Fruit fly (Drosophila melanogaster) whole organism, embryonic: ENCODE measurements around the gene ds.

Experiments used
- CG10462 ChIP-seq: fragments of 200-800 bp; sonication (Bioruptor generic); optimal IDR thresholded peaks from 2 replicates; lab custom pipeline; 2016; ENCODE audit warnings: missing biosample characterization, missing genetic modification characterization
- CG11456 ChIP-seq: fragments of 200-800 bp; sonication (Bioruptor generic); IDR thresholded peaks from 3 replicates; pipeline ENCODE4 v1.3.6; 2022; ENCODE audit warnings: missing biosample characterization, missing genetic modification characterization
- CG13296 ChIP-seq: fragments of 200-800 bp; sonication (Bioruptor generic); optimal IDR thresholded peaks from 3 replicates; lab custom pipeline; 2018; ENCODE audit warnings: missing biosample characterization, mild to moderate bottlenecking, missing genetic modification characterization
- CG13624 ChIP-seq: fragments of 200-800 bp; sonication (Bioruptor generic); optimal IDR thresholded peaks from 2 replicates; lab custom pipeline; 2016; ENCODE audit warnings: missing biosample characterization, missing genetic modification characterization
- CG13775 ChIP-seq: fragments of 200-800 bp; sonication (Bioruptor generic); optimal IDR thresholded peaks from 3 replicates; lab custom pipeline; 2017; ENCODE audit warnings: missing biosample characterization, mild to moderate bottlenecking, missing genetic modification characterization
- CG15601 ChIP-seq: fragments of 200-800 bp; sonication (Bioruptor generic); optimal IDR thresholded peaks from 3 replicates; lab custom pipeline; 2019; ENCODE audit warnings: missing biosample characterization, mild to moderate bottlenecking, missing genetic modification characterization, moderate library complexity
- CG1603 ChIP-seq: fragments of 200-800 bp; sonication (Bioruptor generic); optimal IDR thresholded peaks from 2 replicates; lab custom pipeline; 2019; ENCODE audit warnings: missing biosample characterization, mild to moderate bottlenecking, missing genetic modification characterization, moderate library complexity
- CG16863 ChIP-seq: fragments of 200-800 bp; sonication (Bioruptor generic); optimal IDR thresholded peaks from 3 replicates; lab custom pipeline; 2016; ENCODE audit warnings: missing biosample characterization, missing genetic modification characterization
- CG2129 ChIP-seq: fragments of 200-800 bp; sonication (Bioruptor generic); IDR thresholded peaks from 2 replicates; pipeline ENCODE4 v1.3.6; 2022; ENCODE audit warnings: missing biosample characterization, missing genetic modification characterization; ENCODE audit not compliant: partially characterized antibody
- CG2199 ChIP-seq: fragments of 200-800 bp; sonication (Bioruptor generic); IDR thresholded peaks from 3 replicates; pipeline ENCODE4 v1.3.6; 2022; ENCODE audit warnings: missing biosample characterization, missing genetic modification characterization
- CG2202 ChIP-seq: fragments of 200-800 bp; sonication (Bioruptor generic); optimal IDR thresholded peaks from 2 replicates; lab custom pipeline; 2018; ENCODE audit warnings: missing biosample characterization, mild to moderate bottlenecking, missing genetic modification characterization
- CG30403 ChIP-seq: fragments of 200-800 bp; sonication (Bioruptor generic); optimal IDR thresholded peaks from 3 replicates; lab custom pipeline; 2016; ENCODE audit warnings: missing biosample characterization, missing genetic modification characterization
- CG32767 ChIP-seq: fragments of 200-800 bp; sonication (Bioruptor generic); IDR thresholded peaks from 2 replicates; pipeline ENCODE4 v1.3.6; 2022; ENCODE audit warnings: missing biosample characterization, missing genetic modification characterization
- CG43689 ChIP-seq: fragments of 200-800 bp; sonication (Bioruptor generic); IDR thresholded peaks from 2 replicates; pipeline ENCODE4 v1.3.6; 2022; ENCODE audit warnings: missing biosample characterization, missing genetic modification characterization
- CG4820 ChIP-seq: fragments of 200-800 bp; sonication (Bioruptor generic); optimal IDR thresholded peaks from 3 replicates; lab custom pipeline; 2016; ENCODE audit warnings: missing biosample characterization, missing genetic modification characterization
- CG6254 ChIP-seq: fragments of 200-800 bp; sonication (Bioruptor generic); optimal IDR thresholded peaks from 3 replicates; lab custom pipeline; 2017; ENCODE audit warnings: mild to moderate bottlenecking, missing biosample characterization, missing genetic modification reagents, missing genetic modification characterization
- CG8089 ChIP-seq: fragments of 200-800 bp; sonication (Bioruptor generic); optimal IDR thresholded peaks from 3 replicates; lab custom pipeline; 2016; ENCODE audit warnings: missing biosample characterization, missing genetic modification characterization
- CG8765 ChIP-seq: fragments of 200-800 bp; sonication (Bioruptor generic); IDR thresholded peaks from 2 replicates; pipeline ENCODE4 v1.3.6; 2022; ENCODE audit warnings: missing biosample characterization, missing genetic modification characterization
- D ChIP-seq, 2 experiments: fragments of 200-800 bp in 1 of 2; fragments of >200 bp in 1 of 2; sonication (Bioruptor generic) in 1 of 2; optimal IDR thresholded peaks; 2 replicates in 1 of 2; 3 replicates in 1 of 2; lab custom pipeline; 2017; ENCODE audit warnings: mild to moderate bottlenecking in 1 of 2, missing biosample characterization in 1 of 2, missing genetic modification characterization in 1 of 2, missing genetic modification reagents in 1 of 2
- D19A ChIP-seq: fragments of 200-800 bp; optimal IDR thresholded peaks from 3 replicates; lab custom pipeline; 2019; ENCODE audit warnings: missing biosample characterization, mild to moderate bottlenecking, missing genetic modification characterization, moderate library complexity
- D19B ChIP-seq: fragments of 200-800 bp; sonication (Bioruptor generic); optimal IDR thresholded peaks from 2 replicates; lab custom pipeline; 2017; ENCODE audit warnings: missing biosample characterization, mild to moderate bottlenecking, missing genetic modification characterization
- Dfd ChIP-seq, 2 experiments: fragments of >200 bp; optimal IDR thresholded peaks; 2 replicates each; lab custom pipeline; 2017; ENCODE audit warnings: missing biosample characterization in 2 of 2, missing genetic modification characterization in 2 of 2
- Drgx ChIP-seq: fragments of 200-800 bp; sonication (Bioruptor generic); IDR thresholded peaks from 2 replicates; pipeline ENCODE4 v1.3.6; 2022; ENCODE audit warnings: missing biosample characterization, missing genetic modification characterization
- Elba2 ChIP-seq: fragments of 200-800 bp; sonication (Bioruptor generic); optimal IDR thresholded peaks from 3 replicates; lab custom pipeline; 2016; ENCODE audit warnings: missing biosample characterization, missing genetic modification characterization
- Ets65A ChIP-seq: fragments of 200-800 bp; sonication (Bioruptor generic); peaks from one replicate; lab custom pipeline; 2016; ENCODE audit warnings: missing biosample characterization, missing genetic modification characterization
- Gsc ChIP-seq: fragments of 200-800 bp; sonication (Bioruptor generic); IDR thresholded peaks from 2 replicates; pipeline ENCODE4 v1.3.6; 2022; ENCODE audit warnings: missing biosample characterization, missing genetic modification characterization
- HmgD ChIP-seq: fragments of 200-800 bp; sonication (Bioruptor generic); optimal IDR thresholded peaks from 3 replicates; lab custom pipeline; 2016; ENCODE audit warnings: missing biosample characterization, missing genetic modification characterization
- Nf-YB ChIP-seq: fragments of 200-800 bp; sonication (Bioruptor generic); optimal IDR thresholded peaks from 3 replicates; lab custom pipeline; 2019; ENCODE audit warnings: missing biosample characterization, mild to moderate bottlenecking, missing genetic modification characterization, moderate library complexity
- Oaz ChIP-seq: fragments of 200-800 bp; sonication (Bioruptor generic); IDR thresholded peaks from 2 replicates; pipeline ENCODE4 v1.3.6; 2022; ENCODE audit warnings: missing biosample characterization, missing genetic modification characterization
- Side ChIP-seq: fragments of 200-800 bp; sonication (Bioruptor generic); optimal IDR thresholded peaks from 2 replicates; lab custom pipeline; 2016; ENCODE audit warnings: missing biosample characterization, missing genetic modification characterization
- Spps ChIP-seq: fragments of 200-800 bp; sonication (Bioruptor generic); optimal IDR thresholded peaks from 2 replicates; lab custom pipeline; 2018; ENCODE audit warnings: missing biosample characterization, mild to moderate bottlenecking, missing genetic modification characterization
- Ssrp ChIP-seq: fragments of 200-800 bp; sonication (Bioruptor generic); optimal IDR thresholded peaks from 2 replicates; lab custom pipeline; 2018; ENCODE audit warnings: missing biosample characterization, mild to moderate bottlenecking, missing genetic modification characterization, moderate library complexity
- YL-1 ChIP-seq: fragments of 200-800 bp; sonication (Bioruptor generic); optimal IDR thresholded peaks from 3 replicates; lab custom pipeline; 2017; ENCODE audit warnings: missing biosample characterization, mild to moderate bottlenecking, missing genetic modification characterization
- ac ChIP-seq: fragments of 200-800 bp; sonication (Bioruptor generic); optimal IDR thresholded peaks from 3 replicates; lab custom pipeline; 2017; ENCODE audit warnings: missing biosample characterization, mild to moderate bottlenecking, missing genetic modification characterization
- bowl ChIP-seq: fragments of 200-800 bp; sonication (Bioruptor generic); IDR thresholded peaks from 2 replicates; pipeline ENCODE4 v1.3.6; 2022; ENCODE audit warnings: missing biosample characterization, missing genetic modification characterization
- cad ChIP-seq: fragments of >200 bp; optimal IDR thresholded peaks from 2 replicates; lab custom pipeline; 2017; ENCODE audit warnings: missing biosample characterization, missing genetic modification characterization
- cato ChIP-seq: fragments of 200-800 bp; sonication (Bioruptor generic); optimal IDR thresholded peaks from 2 replicates; lab custom pipeline; 2016; ENCODE audit warnings: missing biosample characterization, missing genetic modification characterization, borderline replicate concordance
- cg ChIP-seq: fragments of 200-800 bp; sonication (Bioruptor generic); optimal IDR thresholded peaks from 3 replicates; lab custom pipeline; 2019; ENCODE audit warnings: missing biosample characterization, mild to moderate bottlenecking, missing genetic modification characterization, moderate library complexity
- da ChIP-seq: fragments of 200-800 bp; sonication (Bioruptor generic); optimal IDR thresholded peaks from 2 replicates; lab custom pipeline; 2016; ENCODE audit warnings: missing biosample characterization, missing genetic modification characterization
- danr ChIP-seq: fragments of 200-800 bp; sonication (Bioruptor generic); IDR thresholded peaks from 2 replicates; pipeline ENCODE4 v1.3.6; 2022; ENCODE audit warnings: missing biosample characterization, missing genetic modification characterization
- dysf ChIP-seq: fragments of 200-800 bp; sonication (Bioruptor generic); IDR thresholded peaks from 3 replicates; pipeline ENCODE4 v1.3.6; 2022; ENCODE audit warnings: missing biosample characterization, missing genetic modification characterization
- eyg ChIP-seq: fragments of 200-800 bp; sonication (Bioruptor generic); optimal IDR thresholded peaks from 3 replicates; lab custom pipeline; 2016; ENCODE audit warnings: missing biosample characterization, missing genetic modification characterization
- fu2 ChIP-seq: fragments of 200-800 bp; sonication (Bioruptor generic); optimal IDR thresholded peaks from 2 replicates; lab custom pipeline; 2016; ENCODE audit warnings: missing biosample characterization, missing genetic modification characterization
- grn ChIP-seq: fragments of 200-800 bp; sonication (Bioruptor generic); optimal IDR thresholded peaks from 3 replicates; lab custom pipeline; 2017; ENCODE audit warnings: missing biosample characterization, missing genetic modification characterization
- gsb-n ChIP-seq: fragments of 200-800 bp; sonication (Bioruptor generic); optimal IDR thresholded peaks from 3 replicates; lab custom pipeline; 2018; ENCODE audit warnings: missing biosample characterization, mild to moderate bottlenecking, missing genetic modification characterization
- lmd ChIP-seq: fragments of 200-800 bp; sonication (Bioruptor generic); IDR thresholded peaks from 2 replicates; pipeline ENCODE4 v1.3.6; 2022; ENCODE audit warnings: missing biosample characterization, missing genetic modification characterization
- nerfin-2 ChIP-seq: fragments of 200-800 bp; sonication (Bioruptor generic); IDR thresholded peaks from 2 replicates; pipeline ENCODE4 v1.3.6; 2022; ENCODE audit warnings: missing biosample characterization, missing genetic modification characterization; ENCODE audit not compliant: partially characterized antibody
- oc ChIP-seq: fragments of 200-800 bp; sonication (Bioruptor generic); optimal IDR thresholded peaks from 2 replicates; lab custom pipeline; 2018; ENCODE audit warnings: missing biosample characterization, mild to moderate bottlenecking, missing genetic modification characterization, moderate library complexity
- odd ChIP-seq: fragments of 200-800 bp; sonication (Bioruptor generic); optimal IDR thresholded peaks from 2 replicates; lab custom pipeline; 2017; ENCODE audit warnings: missing biosample characterization, mild to moderate bottlenecking, missing genetic modification characterization
- run ChIP-seq: fragments of 200-800 bp; sonication (Bioruptor generic); optimal IDR thresholded peaks from 3 replicates; lab custom pipeline; 2018; ENCODE audit warnings: missing biosample characterization, mild to moderate bottlenecking, missing genetic modification characterization
- z ChIP-seq: fragments of 200-800 bp; sonication (Bioruptor generic); IDR thresholded peaks from 3 replicates; pipeline ENCODE4 v1.3.6; 2022; ENCODE audit warnings: missing biosample characterization, missing genetic modification characterization
- zen ChIP-seq: fragments of 200-800 bp; sonication (Bioruptor generic); optimal IDR thresholded peaks from 3 replicates; lab custom pipeline; 2018; ENCODE audit warnings: missing biosample characterization, mild to moderate bottlenecking, missing genetic modification characterization, moderate library complexity
- zfh1 ChIP-seq: fragments of 200-800 bp; sonication (Bioruptor generic); IDR thresholded peaks from 3 replicates; pipeline ENCODE4 v1.3.6; 2022; ENCODE audit warnings: missing biosample characterization, missing genetic modification characterization

The ds gene

DNA sequence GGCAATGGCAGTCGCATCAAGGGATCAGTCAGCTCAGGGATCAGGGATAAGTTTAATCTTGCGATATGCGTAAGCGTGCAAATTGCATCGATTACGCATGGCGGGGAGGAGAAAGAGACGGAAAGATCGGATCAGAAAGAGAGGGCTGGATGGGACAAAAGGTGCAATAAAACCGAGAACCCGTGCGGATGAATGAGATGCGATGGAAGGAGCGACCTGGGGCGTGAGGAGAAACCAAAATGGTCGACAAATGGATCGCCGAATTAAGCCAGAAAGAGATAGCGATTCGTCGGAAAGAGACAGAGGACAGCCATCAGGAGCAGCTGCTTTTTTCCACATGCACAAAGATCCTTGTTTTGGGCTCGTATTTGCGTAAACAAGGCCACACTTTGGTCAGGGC lies 117.0 kb downstream of the ds start:
- no peak for TF ChIP-seq eyg (GFP tag; lab: Kevin White, UChicago)
- TF ChIP-seq nerfin-2, result no peak
- TF ChIP-seq Elba2 (GFP tag; lab: Kevin White, UChicago), result no peak
- no peak for TF ChIP-seq Dfd (GFP tag; optimal IDR thresholded peaks at IDR 0.05; lab: Kevin White, UChicago)
- no peak for TF ChIP-seq CG16863 (GFP tag; lab: Kevin White, UChicago)
- no peak for TF ChIP-seq da
- no peak for TF ChIP-seq YL-1 (GFP tag; lab: Kevin White, UChicago)
- TF ChIP-seq Gsc (GFP tag; lab: Robert Waterston, UW), result no peak
- TF ChIP-seq CG4820 (GFP tag; lab: Kevin White, UChicago), result no peak
- TF ChIP-seq D19B (GFP tag; lab: Kevin White, UChicago), result no peak
- TF ChIP-seq Ets65A (GFP tag; lab: Kevin White, UChicago), result peak; percentile 81
- no peak for TF ChIP-seq dysf (GFP tag; lab: Robert Waterston, UW)
- TF ChIP-seq Oaz (GFP tag; lab: Robert Waterston, UW), result no peak
- no peak for TF ChIP-seq bowl (GFP tag; lab: Robert Waterston, UW)
- TF ChIP-seq CG13296 (GFP tag; lab: Kevin White, UChicago), result no peak
- TF ChIP-seq D (optimal IDR thresholded peaks at IDR 0.05; lab: Kevin White, UChicago), result peak; percentile 63
- no peak for TF ChIP-seq D (GFP tag; optimal IDR thresholded peaks at IDR 0.05; lab: Kevin White, UChicago)
- no peak for TF ChIP-seq Spps (tag; lab: Kevin White, UChicago)
- TF ChIP-seq CG8765, result no peak
- no peak for TF ChIP-seq z (GFP tag; lab: Robert Waterston, UW)
- TF ChIP-seq run (tag; lab: Kevin White, UChicago), result no peak
- TF ChIP-seq CG1603 (tag; lab: Kevin White, UChicago), result no peak
- TF ChIP-seq CG2129 (GFP tag; lab: Robert Waterston, UW), result no peak
- TF ChIP-seq CG11456 (GFP tag; lab: Robert Waterston, UW), result no peak
- no peak for TF ChIP-seq CG2199 (GFP tag; lab: Robert Waterston, UW)
- no peak for TF ChIP-seq danr (GFP tag; lab: Robert Waterston, UW)
- TF ChIP-seq Nf-YB, result peak; percentile 59
- no peak for TF ChIP-seq CG43689 (GFP tag; lab: Robert Waterston, UW)
- TF ChIP-seq zfh1 (GFP tag; lab: Robert Waterston, UW), result 0 out of 3 replicates have a peak, but pooled peaks have one; percentile 20
- no peak for TF ChIP-seq CG13624
- no peak for TF ChIP-seq Side (GFP tag; lab: Kevin White, UChicago)
- TF ChIP-seq CG8089, result no peak
- TF ChIP-seq gsb-n (tag; lab: Kevin White, UChicago), result peak; percentile 22
- TF ChIP-seq CG13775 (GFP tag; lab: Kevin White, UChicago), result no peak
- TF ChIP-seq cad (GFP tag; lab: Kevin White, UChicago), result peak; percentile 69
- no peak for TF ChIP-seq CG10462 (GFP tag; lab: Kevin White, UChicago)
- no peak for TF ChIP-seq CG30403 (GFP tag; lab: Kevin White, UChicago)
- no peak for TF ChIP-seq CG2202 (tag; lab: Kevin White, UChicago)
- no peak for TF ChIP-seq grn (GFP tag; lab: Kevin White, UChicago)
- TF ChIP-seq CG15601 (tag; lab: Kevin White, UChicago), result no peak
- no peak for TF ChIP-seq cg (GFP tag; lab: Kevin White, UChicago)
- TF ChIP-seq oc, result no peak
- no peak for TF ChIP-seq fu2
- TF ChIP-seq CG32767, result no peak
- TF ChIP-seq zen (tag; lab: Kevin White, UChicago), result no peak
- TF ChIP-seq Ssrp (tag; lab: Kevin White, UChicago), result no peak
- TF ChIP-seq odd (GFP tag; lab: Kevin White, UChicago), result no peak
- no peak for TF ChIP-seq CG6254 (GFP tag; lab: Kevin White, UChicago)
- no peak for TF ChIP-seq cato
- no peak for TF ChIP-seq Drgx (GFP tag; lab: Robert Waterston, UW)
- TF ChIP-seq lmd (GFP tag; lab: Robert Waterston, UW), result no peak
- TF ChIP-seq D19A (tag; lab: Kevin White, UChicago), result no peak
- no peak for TF ChIP-seq HmgD
- peak; percentile 11 for TF ChIP-seq ac (GFP tag; lab: Kevin White, UChicago)
